Fruit fly (Drosophila melanogaster) whole organism, embryonic: ENCODE measurements around the gene swa.

Experiments used
- BEAF-32 ChIP-seq: fragments of 200-800 bp; sonication (Bioruptor generic); optimal IDR thresholded peaks from 3 replicates; lab custom pipeline; 2017; ENCODE audit warnings: missing biosample characterization, missing genetic modification characterization, mild to moderate bottlenecking, moderate library complexity, missing genetic modification reagents
- CG10147 ChIP-seq: fragments of 200-800 bp; sonication (Bioruptor generic); optimal IDR thresholded peaks from 2 replicates; lab custom pipeline; 2019; ENCODE audit warnings: missing biosample characterization, mild to moderate bottlenecking, missing genetic modification characterization, moderate library complexity
- CG11695 ChIP-seq: fragments of 200-800 bp; sonication (Bioruptor generic); IDR thresholded peaks from 3 replicates; pipeline ENCODE4 v1.3.6; 2022; ENCODE audit warnings: missing biosample characterization, missing genetic modification characterization
- CG11723 ChIP-seq: fragments of 200-800 bp; sonication (Bioruptor generic); optimal IDR thresholded peaks from 2 replicates; lab custom pipeline; 2017; ENCODE audit warnings: missing biosample characterization, mild to moderate bottlenecking, missing genetic modification characterization
- CG1233 ChIP-seq: fragments of 200-800 bp; sonication (Bioruptor generic); optimal IDR thresholded peaks from 4 replicates; lab custom pipeline; 2018; ENCODE audit warnings: missing biosample characterization, mild to moderate bottlenecking, missing genetic modification characterization
- CG13123 ChIP-seq: fragments of 200-800 bp; sonication (Bioruptor generic); optimal IDR thresholded peaks from 2 replicates; lab custom pipeline; 2016; ENCODE audit warnings: missing biosample characterization, missing genetic modification characterization
- CG14441 ChIP-seq: fragments of 200-800 bp; sonication (Bioruptor generic); IDR thresholded peaks from 2 replicates; pipeline ENCODE4 v1.3.6; 2022; ENCODE audit warnings: missing biosample characterization, missing genetic modification characterization
- CG14710 ChIP-seq: fragments of 200-800 bp; sonication (Bioruptor generic); optimal IDR thresholded peaks from 3 replicates; lab custom pipeline; 2019; ENCODE audit warnings: missing biosample characterization, mild to moderate bottlenecking, missing genetic modification characterization, moderate library complexity
- CG15514 ChIP-seq: fragments of 200-800 bp; sonication (Bioruptor generic); optimal IDR thresholded peaks from 3 replicates; lab custom pipeline; 2017; ENCODE audit warnings: missing biosample characterization, missing genetic modification characterization, mild to moderate bottlenecking, moderate library complexity, missing genetic modification reagents
- CG17359 ChIP-seq: fragments of 200-800 bp; sonication (Bioruptor generic); optimal IDR thresholded peaks from 3 replicates; lab custom pipeline; 2018; ENCODE audit warnings: missing biosample characterization, mild to moderate bottlenecking, missing genetic modification characterization, moderate library complexity
- CG2116 ChIP-seq: fragments of 200-800 bp; sonication (Bioruptor generic); optimal IDR thresholded peaks from 3 replicates; lab custom pipeline; 2018; ENCODE audit warnings: missing biosample characterization, mild to moderate bottlenecking, missing genetic modification characterization
- CG2129 ChIP-seq: fragments of 200-800 bp; sonication (Bioruptor generic); IDR thresholded peaks from 2 replicates; pipeline ENCODE4 v1.3.6; 2022; ENCODE audit warnings: missing biosample characterization, missing genetic modification characterization; ENCODE audit not compliant: partially characterized antibody
- CG30020 ChIP-seq: fragments of 200-800 bp; optimal IDR thresholded peaks from 2 replicates; lab custom pipeline; 2019; ENCODE audit warnings: missing biosample characterization, mild to moderate bottlenecking, missing genetic modification characterization, moderate library complexity
- CG32772 ChIP-seq: fragments of 200-800 bp; sonication (Bioruptor generic); IDR thresholded peaks from 2 replicates; pipeline ENCODE4 v1.3.6; 2022; ENCODE audit warnings: missing biosample characterization, missing genetic modification characterization
- CG3281 ChIP-seq: fragments of 200-800 bp; sonication (Bioruptor generic); optimal IDR thresholded peaks from 3 replicates; lab custom pipeline; 2017; ENCODE audit warnings: missing biosample characterization, mild to moderate bottlenecking, missing genetic modification characterization
- CG43689 ChIP-seq: fragments of 200-800 bp; sonication (Bioruptor generic); IDR thresholded peaks from 2 replicates; pipeline ENCODE4 v1.3.6; 2022; ENCODE audit warnings: missing biosample characterization, missing genetic modification characterization
- CG6254 ChIP-seq: fragments of 200-800 bp; sonication (Bioruptor generic); optimal IDR thresholded peaks from 3 replicates; lab custom pipeline; 2017; ENCODE audit warnings: mild to moderate bottlenecking, missing biosample characterization, missing genetic modification reagents, missing genetic modification characterization
- CG6272 ChIP-seq: fragments of 200-800 bp; sonication (Bioruptor generic); IDR thresholded peaks from 2 replicates; pipeline ENCODE4 v1.3.6; 2022; ENCODE audit warnings: missing biosample characterization, missing genetic modification characterization
- CG7839 ChIP-seq: fragments of 200-800 bp; sonication (Bioruptor generic); optimal IDR thresholded peaks from 3 replicates; lab custom pipeline; 2018; ENCODE audit warnings: missing biosample characterization, mild to moderate bottlenecking, missing genetic modification characterization, moderate library complexity
- CG8290 ChIP-seq, 3 experiments: fragments of 200-800 bp; sonication (Bioruptor generic); optimal IDR thresholded peaks; 2 replicates each; lab custom pipeline; 2016 to 2019; ENCODE audit warnings: missing biosample characterization in 3 of 3, missing genetic modification characterization in 3 of 3, mild to moderate bottlenecking in 2 of 3, moderate library complexity in 1 of 3
- Camta ChIP-seq: fragments of 200-800 bp; sonication (Bioruptor generic); optimal IDR thresholded peaks from 2 replicates; lab custom pipeline; 2016; ENCODE audit warnings: missing biosample characterization, missing genetic modification characterization
- D19B ChIP-seq: fragments of 200-800 bp; sonication (Bioruptor generic); optimal IDR thresholded peaks from 2 replicates; lab custom pipeline; 2017; ENCODE audit warnings: missing biosample characterization, mild to moderate bottlenecking, missing genetic modification characterization
- Dbx ChIP-seq: fragments of 200-800 bp; sonication (Bioruptor generic); IDR thresholded peaks from 3 replicates; pipeline ENCODE4 v1.3.6; 2022; ENCODE audit warnings: missing biosample characterization, missing genetic modification characterization
- E2f1 ChIP-seq: fragments of 200-800 bp; sonication (Bioruptor generic); IDR thresholded peaks from 2 replicates; pipeline ENCODE4 v1.3.6; 2022; ENCODE audit warnings: missing biosample characterization, missing genetic modification characterization
- Ets65A ChIP-seq: fragments of 200-800 bp; sonication (Bioruptor generic); peaks from one replicate; lab custom pipeline; 2016; ENCODE audit warnings: missing biosample characterization, missing genetic modification characterization
- H15 ChIP-seq: fragments of 200-800 bp; sonication (Bioruptor generic); IDR thresholded peaks from 3 replicates; pipeline ENCODE4 v1.3.6; 2022; ENCODE audit warnings: missing biosample characterization, missing genetic modification characterization
- Hand ChIP-seq: fragments of 200-800 bp; sonication (Bioruptor generic); optimal IDR thresholded peaks from 2 replicates; lab custom pipeline; 2017; ENCODE audit warnings: mild to moderate bottlenecking, missing biosample characterization, missing genetic modification reagents, missing genetic modification characterization
- Lhr ChIP-seq: fragments of 200-800 bp; sonication (Bioruptor generic); optimal IDR thresholded peaks from 3 replicates; lab custom pipeline; 2017; ENCODE audit warnings: mild to moderate bottlenecking, missing biosample characterization, missing genetic modification reagents, missing genetic modification characterization
- Mrtf ChIP-seq: fragments of 200-800 bp; sonication (Bioruptor generic); IDR thresholded peaks from 3 replicates; pipeline ENCODE4 v1.3.6; 2022; ENCODE audit warnings: missing biosample characterization, missing genetic modification characterization
- NC2β ChIP-seq: fragments of 200-800 bp; sonication (Bioruptor generic); optimal IDR thresholded peaks from 2 replicates; lab custom pipeline; 2016; ENCODE audit warnings: missing biosample characterization, missing genetic modification characterization
- NFAT ChIP-seq: fragments of 200-800 bp; sonication (Bioruptor generic); IDR thresholded peaks from 2 replicates; pipeline ENCODE4 v1.3.6; 2022; ENCODE audit warnings: missing biosample characterization, missing genetic modification characterization
- Nf-YC ChIP-seq: fragments of 200-800 bp; optimal IDR thresholded peaks from 3 replicates; lab custom pipeline; 2019; ENCODE audit warnings: missing biosample characterization, mild to moderate bottlenecking, missing genetic modification characterization, moderate library complexity
- Oaz ChIP-seq: fragments of 200-800 bp; sonication (Bioruptor generic); IDR thresholded peaks from 2 replicates; pipeline ENCODE4 v1.3.6; 2022; ENCODE audit warnings: missing biosample characterization, missing genetic modification characterization
- Rx ChIP-seq: fragments of 200-800 bp; sonication (Bioruptor generic); IDR thresholded peaks from 2 replicates; pipeline ENCODE4 v1.3.6; 2022; ENCODE audit warnings: missing biosample characterization, missing genetic modification characterization
- Sox102F ChIP-seq: fragments of 200-800 bp; sonication (Bioruptor generic); optimal IDR thresholded peaks from 2 replicates; lab custom pipeline; 2018; ENCODE audit warnings: missing biosample characterization, mild to moderate bottlenecking, missing genetic modification characterization, moderate library complexity
- TFAM ChIP-seq: fragments of 200-800 bp; sonication (Bioruptor generic); optimal IDR thresholded peaks from 2 replicates; lab custom pipeline; 2017; ENCODE audit warnings: missing biosample characterization, missing genetic modification characterization, inconsistent platforms
- br ChIP-seq: fragments of >200 bp; optimal IDR thresholded peaks from 2 replicates; lab custom pipeline; 2017
- crol ChIP-seq: fragments of 200-800 bp; sonication (Bioruptor generic); IDR thresholded peaks from 2 replicates; pipeline ENCODE4 v1.3.6; 2022; ENCODE audit warnings: missing biosample characterization, missing genetic modification characterization
- fd96Cb ChIP-seq: fragments of 200-800 bp; sonication (Bioruptor generic); optimal IDR thresholded peaks from 2 replicates; lab custom pipeline; 2018; ENCODE audit warnings: missing biosample characterization, mild to moderate bottlenecking, missing genetic modification characterization, moderate library complexity
- gsb ChIP-seq: fragments of 200-800 bp; sonication (Bioruptor generic); IDR thresholded peaks from 2 replicates; pipeline ENCODE4 v1.3.6; 2022; ENCODE audit warnings: missing biosample characterization, missing genetic modification characterization
- jing ChIP-seq: fragments of 200-800 bp; sonication (Bioruptor generic); optimal IDR thresholded peaks from 2 replicates; lab custom pipeline; 2018; ENCODE audit warnings: missing biosample characterization, mild to moderate bottlenecking, missing genetic modification characterization
- mld ChIP-seq: fragments of 200-800 bp; sonication (Bioruptor generic); IDR thresholded peaks from 3 replicates; pipeline ENCODE4 v1.3.6; 2022; ENCODE audit warnings: missing biosample characterization, missing genetic modification characterization; ENCODE audit not compliant: partially characterized antibody
- pb ChIP-seq: fragments of 200-800 bp; sonication (Bioruptor generic); optimal IDR thresholded peaks from 3 replicates; lab custom pipeline; 2016; ENCODE audit warnings: missing biosample characterization, missing genetic modification characterization
- pfk ChIP-seq: fragments of 200-800 bp; sonication (Bioruptor generic); optimal IDR thresholded peaks from 2 replicates; lab custom pipeline; 2018; ENCODE audit warnings: missing biosample characterization, mild to moderate bottlenecking, missing genetic modification characterization, moderate library complexity
- rib ChIP-seq: fragments of 200-800 bp; sonication (Bioruptor generic); IDR thresholded peaks from 2 replicates; pipeline ENCODE4 v1.3.6; 2022; ENCODE audit warnings: missing biosample characterization, missing genetic modification characterization
- salm ChIP-seq: fragments of 200-800 bp; sonication (Bioruptor generic); optimal IDR thresholded peaks from 2 replicates; lab custom pipeline; 2018; ENCODE audit warnings: missing biosample characterization, mild to moderate bottlenecking, missing genetic modification characterization
- slou ChIP-seq: fragments of 200-800 bp; sonication (Bioruptor generic); optimal IDR thresholded peaks from 3 replicates; lab custom pipeline; 2016; ENCODE audit warnings: missing biosample characterization, missing genetic modification characterization
- sqz ChIP-seq: fragments of 200-800 bp; sonication (Bioruptor generic); optimal IDR thresholded peaks from 3 replicates; lab custom pipeline; 2018; ENCODE audit warnings: missing biosample characterization, mild to moderate bottlenecking, missing genetic modification characterization
- stwl ChIP-seq: fragments of 200-800 bp; sonication (Bioruptor generic); optimal IDR thresholded peaks from 3 replicates; lab custom pipeline; 2018; ENCODE audit warnings: missing biosample characterization, mild to moderate bottlenecking, missing genetic modification characterization, moderate library complexity
- vfl ChIP-seq: fragments of 200-800 bp; sonication (Bioruptor generic); optimal IDR thresholded peaks from 2 replicates; lab custom pipeline; 2016; ENCODE audit warnings: missing biosample characterization, missing genetic modification characterization
- yki ChIP-seq: fragments of >200 bp; optimal IDR thresholded peaks from 3 replicates; lab custom pipeline; 2018

swa gene

dm6 chrX:6365632-6366356, at the start of gene swa, which contains the start of gene Marf (continued):
- TF ChIP-seq CG32772 (no peak), mld (no peak), CG3281 (GFP tag; lab: Kevin White, UChicago) (no peak), vfl (GFP tag; lab: Kevin White, UChicago) (no peak), E2f1 (GFP tag; lab: Robert Waterston, UW) (no peak), BEAF-32 (GFP tag; lab: Kevin White, UChicago) (peak; percentile 39), NFAT (GFP tag; lab: Robert Waterston, UW) (no peak), CG14710 (tag; lab: Kevin White, UChicago) (peak; percentile 94), salm (tag; lab: Kevin White, UChicago) (no peak), CG14441 (GFP tag; lab: Robert Waterston, UW) (no peak), CG11723 (GFP tag; lab: Kevin White, UChicago) (no peak), CG30020 (tag; lab: Kevin White, UChicago) (no peak), yki (lab: Kevin White, UChicago) (no peak), CG2116 (peak; percentile 13), Ets65A (GFP tag; lab: Kevin White, UChicago) (no peak), CG17359 (tag; lab: Kevin White, UChicago) (no peak), D19B (GFP tag; lab: Kevin White, UChicago) (no peak), CG11695 (GFP tag; lab: Robert Waterston, UW) (no peak), jing (no peak), gsb (GFP tag; lab: Robert Waterston, UW) (no peak), Mrtf (GFP tag; lab: Robert Waterston, UW) (no peak), CG15514 (GFP tag; lab: Kevin White, UChicago) (peak; percentile 21), Nf-YC (tag; lab: Kevin White, UChicago) (no peak), pb (GFP tag; lab: Kevin White, UChicago) (no peak), CG10147 (GFP tag; lab: Kevin White, UChicago) (no peak), CG43689 (GFP tag; lab: Robert Waterston, UW) (no peak), Sox102F (GFP tag; lab: Kevin White, UChicago) (no peak), CG8290 (GFP tag; optimal IDR thresholded peaks at IDR 0.05; lab: Kevin White, UChicago) (peak; percentile 43), CG8290 (tag; optimal IDR thresholded peaks at IDR 0.05; lab: Kevin White, UChicago) (no peak), CG6272 (GFP tag; lab: Robert Waterston, UW) (no peak), Lhr (GFP tag; lab: Kevin White, UChicago) (peak; percentile 60), TFAM (GFP tag; lab: Kevin White, UChicago) (no peak), sqz (no peak), pfk (no peak), Hand (GFP tag; lab: Kevin White, UChicago) (no peak), rib (no peak), CG7839 (tag; lab: Kevin White, UChicago) (no peak), Oaz (GFP tag; lab: Robert Waterston, UW) (no peak), CG2129 (GFP tag; lab: Robert Waterston, UW) (no peak), H15 (no peak), Rx (GFP tag; lab: Robert Waterston, UW) (no peak), CG6254 (GFP tag; lab: Kevin White, UChicago) (no peak), slou (GFP tag; lab: Kevin White, UChicago) (no peak), Dbx (GFP tag; lab: Robert Waterston, UW) (no peak), stwl (tag; lab: Kevin White, UChicago) (peak; percentile 97), NC2β (no peak), crol (GFP tag; lab: Robert Waterston, UW) (no peak), fd96Cb (tag; lab: Kevin White, UChicago) (no peak), Camta (GFP tag; lab: Kevin White, UChicago) (no peak), CG13123 (GFP tag; lab: Kevin White, UChicago) (no peak), CG1233 (GFP tag; lab: Kevin White, UChicago) (no peak), br (lab: Kevin White, UChicago) (no peak)
